Worm (Caenorhabditis elegans) whole organism, midembryonic: ENCODE data around the gene D2045.7.
"Not testable (repeated sequence)": the region's sequence is repeated elsewhere in the genome, so short reads cannot be mapped to it uniquely, and the experiment has no call there.

Experiments
- T22C8.4 ChIP-seq: fragments of 200-800 bp; sonication (Bioruptor generic); IDR thresholded peaks from 2 replicates; pipeline ENCODE4 v1.3.6; 2022; ENCODE audit warnings: missing genetic modification characterization, missing compliant biosample characterization
- cog-1 ChIP-seq: sonication (generic microtip); optimal IDR thresholded peaks from 2 replicates; lab custom pipeline; 2016; ENCODE audit warnings: missing genetic modification characterization, missing compliant biosample characterization
- flt-1 ChIP-seq: fragments of 200-800 bp; sonication (Bioruptor generic); IDR thresholded peaks from 2 replicates; pipeline ENCODE4 v1.3.6; 2022; ENCODE audit warnings: missing genetic modification characterization, missing compliant biosample characterization
- klf-2 ChIP-seq: fragments of 200-800 bp; sonication (Bioruptor generic); conservative IDR thresholded peaks from 2 replicates; pipeline ENCODE4 v1.3.6; 2022; ENCODE audit warnings: missing genetic modification reagents, missing genetic modification characterization, missing compliant biosample characterization
- med-1 ChIP-seq: sonication (generic microtip); optimal IDR thresholded peaks from 2 replicates; lab custom pipeline; 2017; ENCODE audit warnings: missing genetic modification characterization, mild to moderate bottlenecking, missing compliant biosample characterization, antibody characterized with exemption, missing genetic modification reagents; ENCODE audit not compliant: insufficient read depth
- ref-1 ChIP-seq: fragments of 200-800 bp; sonication (Bioruptor generic); conservative IDR thresholded peaks from 2 replicates; pipeline ENCODE4 v1.3.6; 2022; ENCODE audit warnings: missing genetic modification reagents, missing genetic modification characterization, missing compliant biosample characterization
- tab-1 ChIP-seq: fragments of 200-800 bp; sonication (Bioruptor generic); IDR thresholded peaks from 2 replicates; pipeline ENCODE4 v1.3.6; 2022; ENCODE audit warnings: missing genetic modification characterization, missing compliant biosample characterization
- ztf-23 ChIP-seq: fragments of 200-800 bp; sonication (Bioruptor generic); IDR thresholded peaks from 2 replicates; pipeline ENCODE4 v1.3.6; 2022; ENCODE audit warnings: missing genetic modification reagents, missing genetic modification characterization, missing compliant biosample characterization
- ztf-29 ChIP-seq: fragments of 200-800 bp; sonication (Bioruptor generic); IDR thresholded peaks from 2 replicates; pipeline ENCODE4 v1.3.6; 2022; ENCODE audit warnings: missing genetic modification reagents, missing genetic modification characterization, missing compliant biosample characterization

D2045.7 gene

ce11 chrIII:10479180-10479579 lies at the start of gene D2045.7:
Gene D2045.7 (plus strand): TSS chrIII:10479480.
- TF ChIP-seq ref-1 (GFP tag; lab: Robert Waterston, UW) = no peak
- no peak for TF ChIP-seq med-1 (GFP tag; lab: Kevin White, UChicago)
- no peak for TF ChIP-seq ztf-23 (GFP tag; lab: Robert Waterston, UW)
- TF ChIP-seq T22C8.4 (GFP tag; lab: Robert Waterston, UW) = no peak
- TF ChIP-seq ztf-29 (GFP tag; lab: Robert Waterston, UW) = no peak
- TF ChIP-seq cog-1 (tag; lab: Kevin White, UChicago) = no peak
- no peak for TF ChIP-seq flt-1 (GFP tag; lab: Robert Waterston, UW)
- no peak for TF ChIP-seq klf-2 (GFP tag; lab: Robert Waterston, UW)
- TF ChIP-seq tab-1 = no peak

- TF ChIP-seq ztf-23 (GFP tag; lab: Robert Waterston, UW) (peak; percentile 71; the same call in 1 of the 2 replicates), cog-1 (tag; lab: Kevin White, UChicago) (peak; percentile 52), flt-1 (GFP tag; lab: Robert Waterston, UW) (peak; percentile 83), T22C8.4 (GFP tag; lab: Robert Waterston, UW) (peak; percentile 51; the same call in 1 of the 2 replicates), tab-1 (peak; percentile 79), med-1 (GFP tag; lab: Kevin White, UChicago) (no peak), klf-2 (GFP tag; lab: Robert Waterston, UW) (no peak; the same call in 1 of the 2 replicates), ztf-29 (GFP tag; lab: Robert Waterston, UW) (no peak), ref-1 (GFP tag; lab: Robert Waterston, UW) (peak; percentile 59; the same call in 1 of the 2 replicates)
Observed at ce11 chrIII:10432104-10432503, 47.2 kb upstream of the D2045.7 start.

DNA sequence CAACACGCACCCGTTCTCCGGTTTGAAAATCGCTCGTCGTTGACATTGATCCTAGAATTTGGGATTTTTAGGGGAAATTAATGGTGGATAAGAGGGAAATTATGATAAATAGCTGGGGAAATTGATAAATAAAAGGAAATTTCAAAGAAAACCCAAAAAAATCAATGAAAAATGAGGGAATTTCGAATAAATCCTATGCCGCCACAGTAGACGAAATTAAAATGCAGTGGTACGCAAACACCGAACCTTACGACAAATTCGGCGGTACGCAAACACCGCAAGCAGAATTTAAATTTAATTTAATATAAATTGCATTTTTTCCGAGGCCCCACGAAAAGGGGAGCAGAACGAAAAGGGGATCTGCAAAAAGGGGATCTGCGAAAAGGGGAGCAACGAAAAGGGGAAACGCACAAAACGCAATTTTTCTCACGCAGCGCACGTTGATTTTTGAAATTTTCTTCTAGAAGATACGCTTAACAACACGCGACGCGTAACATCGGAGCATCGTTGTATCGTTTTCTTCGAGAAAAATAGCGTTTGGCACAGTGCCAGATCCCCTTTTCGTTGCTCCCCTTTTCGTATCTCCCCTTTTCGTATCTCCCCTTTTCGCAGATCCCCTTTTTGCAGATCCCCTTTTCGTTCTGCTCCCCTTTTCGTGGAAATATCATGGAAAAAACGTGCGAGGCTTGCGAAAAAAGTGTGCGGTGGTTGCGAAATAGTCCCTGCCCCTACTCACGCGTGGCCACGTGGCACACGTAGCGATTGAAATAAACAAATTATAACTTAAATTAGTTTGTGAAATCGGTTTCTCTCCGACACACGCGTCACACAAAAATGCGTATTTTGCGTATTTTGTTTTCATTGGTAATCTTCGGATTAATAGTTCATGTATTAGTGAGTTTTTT lies 43.1 kb upstream of the D2045.7 start, which contains the start of the genes smrd-1 and enu-3.1:
Gene smrd-1, minus strand, starts transcription at position 51 of the 905 bp plus-strand sequence.
Gene enu-3.1, plus strand, starts transcription at position 339 of the 905 bp plus-strand sequence.
- peak; percentile 72 for TF ChIP-seq flt-1 (GFP tag; lab: Robert Waterston, UW)
- TF ChIP-seq ztf-23 (GFP tag; lab: Robert Waterston, UW) = peak; percentile 84
- peak; percentile 34; the same call in 1 of the 2 replicates for TF ChIP-seq ztf-29 (GFP tag; lab: Robert Waterston, UW)
- 0 out of 2 replicates have a peak, but pooled peaks have one; percentile 33 for TF ChIP-seq klf-2 (GFP tag; lab: Robert Waterston, UW)

DNA sequence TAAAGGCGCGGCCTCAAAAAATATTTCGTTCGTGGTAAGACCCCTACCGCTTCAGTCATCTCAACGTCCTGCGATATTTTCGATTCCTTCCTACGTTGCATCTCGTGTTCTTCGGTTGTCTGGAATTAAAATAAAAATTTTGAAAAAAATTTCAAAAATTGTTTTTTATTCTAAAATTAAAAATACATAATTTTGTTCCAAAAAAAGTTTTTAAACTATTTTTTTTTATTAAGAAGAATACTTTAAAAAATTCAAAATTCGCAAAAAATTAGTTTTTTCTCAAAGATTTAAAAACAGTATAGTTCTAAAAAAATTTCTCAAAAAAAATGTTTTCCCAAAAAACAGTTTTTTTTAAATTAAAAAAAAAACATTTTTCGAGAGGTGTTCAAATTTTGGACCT lies 40.5 kb upstream of the D2045.7 start, which contains the start of gene H04D03.6:
Gene H04D03.6, minus strand, starts transcription at position 101 of the 400 bp plus-strand sequence.
- TF ChIP-seq ref-1, T22C8.4, ztf-23 (GFP tag; lab: Robert Waterston, UW): not testable (repeated sequence)

ce11 chrIII:10442355-10443140 lies 36.7 kb upstream of the D2045.7 start, which contains the start of the genes H04D03.2 and ecps-2:
Gene H04D03.2 (minus strand): TSS chrIII:10442405.
Gene ecps-2 (plus strand): TSS chrIII:10443090.
- TF ChIP-seq flt-1 (GFP tag; lab: Robert Waterston, UW) = no peak
- no peak for TF ChIP-seq T22C8.4 (GFP tag; lab: Robert Waterston, UW)
- no peak for TF ChIP-seq klf-2 (GFP tag; lab: Robert Waterston, UW)
- no peak for TF ChIP-seq ztf-23 (GFP tag; lab: Robert Waterston, UW)
- TF ChIP-seq cog-1 (tag; lab: Kevin White, UChicago) = no peak
- no peak for TF ChIP-seq ref-1 (GFP tag; lab: Robert Waterston, UW)
- no peak for TF ChIP-seq med-1 (GFP tag; lab: Kevin White, UChicago)
- TF ChIP-seq ztf-29 (GFP tag; lab: Robert Waterston, UW) = no peak
- no peak for TF ChIP-seq tab-1

DNA sequence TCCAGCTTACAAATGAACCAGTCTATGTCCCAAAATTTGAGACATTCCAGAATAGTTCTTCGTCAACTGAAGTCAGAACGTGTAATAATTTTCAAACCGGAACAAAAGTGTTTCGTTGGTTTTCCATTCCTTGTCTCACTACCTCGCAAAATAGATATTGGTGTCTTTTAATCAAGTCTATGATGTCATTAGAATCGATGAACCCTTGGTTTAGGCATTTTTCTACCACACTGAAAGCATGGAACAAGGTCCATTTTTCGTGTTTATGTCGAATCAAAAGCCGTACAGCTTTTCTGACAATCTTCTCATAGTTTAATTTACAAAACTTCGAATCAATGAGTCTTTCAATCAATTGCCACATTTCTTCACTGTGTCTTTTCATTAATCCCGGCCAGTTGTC lies 32.5 kb upstream of the D2045.7 start, which contains the start of gene H04D03.7:
Gene H04D03.7, minus strand, starts transcription at position 101 of the 400 bp plus-strand sequence.
- no peak for TF ChIP-seq cog-1 (tag; lab: Kevin White, UChicago)
- TF ChIP-seq klf-2 (GFP tag; lab: Robert Waterston, UW) = no peak
- no peak for TF ChIP-seq med-1 (GFP tag; lab: Kevin White, UChicago)
- no peak for TF ChIP-seq T22C8.4 (GFP tag; lab: Robert Waterston, UW)
- no peak for TF ChIP-seq flt-1 (GFP tag; lab: Robert Waterston, UW)
- TF ChIP-seq tab-1 = no peak
- TF ChIP-seq ref-1 (GFP tag; lab: Robert Waterston, UW) = no peak
- TF ChIP-seq ztf-23 (GFP tag; lab: Robert Waterston, UW) = no peak
- TF ChIP-seq ztf-29 (GFP tag; lab: Robert Waterston, UW) = no peak

ce11 chrIII:10451012-10451411 lies 28.3 kb upstream of the D2045.7 start, which contains the start of gene H04D03.4:
Gene H04D03.4 (minus strand): TSS chrIII:10451112.
- TF ChIP-seq ztf-29 (GFP tag; lab: Robert Waterston, UW) (no peak), ref-1 (GFP tag; lab: Robert Waterston, UW) (no peak), ztf-23 (GFP tag; lab: Robert Waterston, UW) (no peak), tab-1 (no peak), med-1 (GFP tag; lab: Kevin White, UChicago) (no peak), cog-1 (tag; lab: Kevin White, UChicago) (no peak), flt-1 (GFP tag; lab: Robert Waterston, UW) (no peak), klf-2 (GFP tag; lab: Robert Waterston, UW) (no peak), T22C8.4 (GFP tag; lab: Robert Waterston, UW) (no peak)
